Fruit fly (Drosophila melanogaster): ENCODE results near the gene tfc.
A peak's percentile ranks its signal among the peaks of the same experiment; 100 is the strongest.

The tfc gene

DNA sequence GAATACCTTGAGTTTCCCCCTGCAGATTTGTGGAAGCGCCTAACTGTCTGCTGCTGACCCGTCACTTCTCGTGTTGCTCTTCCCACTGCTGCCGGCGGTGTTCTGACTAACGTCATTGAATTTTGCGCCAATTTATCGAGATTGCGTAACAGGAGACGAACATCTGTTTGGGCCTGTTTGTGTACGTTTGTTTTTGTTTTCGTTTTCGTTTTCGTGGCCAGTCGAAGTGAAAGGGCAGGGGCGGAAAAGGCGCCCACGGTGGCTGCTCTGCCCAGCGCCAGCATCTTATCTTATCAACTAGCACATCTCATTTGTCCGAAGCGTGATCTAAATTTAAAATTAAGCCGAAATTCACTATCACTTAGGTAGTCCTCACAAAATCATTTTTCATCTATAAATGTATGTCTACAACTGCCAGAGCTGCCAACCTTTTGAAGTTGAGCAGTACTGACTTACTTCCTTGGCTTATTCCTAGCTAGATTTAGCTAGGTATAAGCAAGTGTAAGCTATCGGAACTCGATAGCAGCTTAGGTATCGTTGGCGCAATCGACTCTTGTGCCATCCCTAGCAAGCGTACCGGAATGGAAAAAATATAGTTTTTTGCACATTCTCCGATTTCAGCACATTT, 50.9 kb downstream of the tfc start, which contains the start of the genes Ctr9 and Nt5a (continued):
- TF ChIP-seq ems (GFP tag; optimal IDR thresholded peaks at IDR 0.05) = peak; percentile 56
- no peak for TF ChIP-seq Ssrp (tag; optimal IDR thresholded peaks at IDR 0.05)
- TF ChIP-seq CG8388 (GFP tag; optimal IDR thresholded peaks at IDR 0.05) = peak; percentile 27
- no peak for TF ChIP-seq CG14965 (GFP tag; optimal IDR thresholded peaks at IDR 0.05; ENCODE audit: borderline replicate concordance)
- peak; percentile 33 for TF ChIP-seq CG13123 (GFP tag; optimal IDR thresholded peaks at IDR 0.05)
- no peak for TF ChIP-seq sqz (GFP tag; optimal IDR thresholded peaks at IDR 0.05)
- no peak for TF ChIP-seq ham (GFP tag; IDR thresholded peaks at IDR 0.05)
- no peak for TF ChIP-seq salm (tag; optimal IDR thresholded peaks at IDR 0.05)
- TF ChIP-seq gro (GFP tag; optimal IDR thresholded peaks at IDR 0.05) = peak; percentile 87
- no peak for TF ChIP-seq CG12236 (GFP tag; optimal IDR thresholded peaks at IDR 0.05)
- no peak for TF ChIP-seq crol (GFP tag; IDR thresholded peaks at IDR 0.05)
- TF ChIP-seq B-H2 (GFP tag; optimal IDR thresholded peaks at IDR 0.05) = peak; percentile 87
- TF ChIP-seq MTF-1 (GFP tag; optimal IDR thresholded peaks at IDR 0.05; ENCODE audit: borderline replicate concordance) = no peak
- peak; percentile 74 for TF ChIP-seq her (GFP tag; optimal IDR thresholded peaks at IDR 0.05)
- TF ChIP-seq CG8924 (tag; optimal IDR thresholded peaks at IDR 0.05) = peak; percentile 52
- peak; percentile 10 for TF ChIP-seq CG7556 (GFP tag; optimal IDR thresholded peaks at IDR 0.05)
- no peak for TF ChIP-seq CG15696 (tag; optimal IDR thresholded peaks at IDR 0.05)
- 0 out of 2 replicates have a peak, but pooled peaks have one; percentile 6 for TF ChIP-seq CG17328 (GFP tag; IDR thresholded peaks at IDR 0.05)
- TF ChIP-seq CG2116 (GFP tag; optimal IDR thresholded peaks at IDR 0.05) = peak; percentile 78
- TF ChIP-seq Eip74EF (GFP tag; optimal IDR thresholded peaks at IDR 0.05) = peak in 1 of 2 experiments; percentile 47
- TF ChIP-seq Dref (GFP tag; IDR thresholded peaks at IDR 0.05) = peak; percentile 96
- peak; percentile 6 for TF ChIP-seq emc (GFP tag; optimal IDR thresholded peaks at IDR 0.05)
- TF ChIP-seq caup (GFP tag; optimal IDR thresholded peaks at IDR 0.05; ENCODE audit: severe bottlenecking) = peak; percentile 63
- peak; percentile 33 for TF ChIP-seq CG10654 (GFP tag; optimal IDR thresholded peaks at IDR 0.05)
- peak; percentile 84 for TF ChIP-seq MESR4 (GFP tag; optimal IDR thresholded peaks at IDR 0.05)
- peak in 1 of 2 experiments; percentile 36 for TF ChIP-seq chif (GFP tag; optimal IDR thresholded peaks at IDR 0.05)
- TF ChIP-seq HLH4C (GFP tag; IDR thresholded peaks at IDR 0.05; ENCODE audit: partially characterized antibody) = peak; percentile 72
- TF ChIP-seq CG6272 (GFP tag; IDR thresholded peaks at IDR 0.05) = peak; percentile 62
- 0 out of 2 replicates have a peak, but pooled peaks have one; percentile 28 for TF ChIP-seq H2.0 (GFP tag; IDR thresholded peaks at IDR 0.05)
- no peak for TF ChIP-seq Drgx (GFP tag; IDR thresholded peaks at IDR 0.05)
- no peak for TF ChIP-seq CG12104 (GFP tag; optimal IDR thresholded peaks at IDR 0.05)
- 0 out of 4 replicates have a peak, but pooled peaks have one; percentile 57 for TF ChIP-seq chinmo (GFP tag; IDR thresholded peaks at IDR 0.05; ENCODE audit: partially characterized antibody)
- peak; percentile 49 for TF ChIP-seq nerfin-2 (GFP tag; IDR thresholded peaks at IDR 0.05; ENCODE audit: partially characterized antibody)
- TF ChIP-seq ara (GFP tag; IDR thresholded peaks at IDR 0.05) = no peak
- TF ChIP-seq GATAe (GFP tag; conservative IDR thresholded peaks at IDR 0.05) = no peak
- TF ChIP-seq ash1 (GFP tag; optimal IDR thresholded peaks at IDR 0.05) = peak; percentile 5
- peak; percentile 55 to 72 for TF ChIP-seq dpn (GFP tag; optimal IDR thresholded peaks at IDR 0.05)
- no peak for TF ChIP-seq croc (GFP tag; conservative IDR thresholded peaks at IDR 0.05)
- TF ChIP-seq dm (GFP tag; optimal IDR thresholded peaks at IDR 0.05) = peak; percentile 54
- peak; percentile 45 for TF ChIP-seq maf-S (GFP tag; optimal IDR thresholded peaks at IDR 0.05)
- peak; percentile 19 for TF ChIP-seq CG33557 (GFP tag; optimal IDR thresholded peaks at IDR 0.05)
- TF ChIP-seq slbo (GFP tag; IDR thresholded peaks at IDR 0.05) = peak; percentile 80
- TF ChIP-seq Jarid2 (GFP tag; optimal IDR thresholded peaks at IDR 0.05) = no peak
- no peak for TF ChIP-seq pros (GFP tag; optimal IDR thresholded peaks at IDR 0.05)
- TF ChIP-seq CG31224 (GFP tag; IDR thresholded peaks at IDR 0.05) = peak; percentile 62; the same call in 1 of the 2 replicates
- TF ChIP-seq sug (tag; optimal IDR thresholded peaks at IDR 0.05) = peak; percentile 75
- TF ChIP-seq CG14014 (GFP tag; IDR thresholded peaks at IDR 0.05) = no peak
- TF ChIP-seq psq (GFP tag; optimal IDR thresholded peaks at IDR 0.05) = no peak
- no peak for TF ChIP-seq Oli (tag; optimal IDR thresholded peaks at IDR 0.05)

Measured in whole organism, embryonic.